Worm (Caenorhabditis elegans) whole organism, L4 larva: Measurements from ENCODE around the gene C54E10.7.

Experiments
- F26F4.8 ChIP-seq: fragments of 200-800 bp; sonication (Bioruptor generic); conservative IDR thresholded peaks from 2 replicates; pipeline ENCODE4 v1.3.6; 2022; ENCODE audit warnings: missing genetic modification characterization, missing compliant biosample characterization
- Y105C5A.15 ChIP-seq: fragments of 200-800 bp; sonication (Bioruptor generic); IDR thresholded peaks from 2 replicates; pipeline ENCODE4 v1.3.6; 2022; ENCODE audit warnings: missing genetic modification characterization, missing compliant biosample characterization
- ZK546.5 ChIP-seq, 2 experiments: sonication (generic microtip); optimal IDR thresholded peaks; 2 replicates each; lab custom pipeline; 2017; ENCODE audit warnings: missing biosample characterization in 2 of 2, missing genetic modification characterization in 2 of 2
- ceh-44 ChIP-seq: fragments of 200-800 bp; sonication (Bioruptor generic); IDR thresholded peaks from 2 replicates; pipeline ENCODE4 v1.3.6; 2022; ENCODE audit warnings: missing genetic modification reagents, missing genetic modification characterization, missing compliant biosample characterization
- lin-39 ChIP-seq: fragments of 150-350 bp; optimal IDR thresholded peaks from 2 replicates; lab custom pipeline; 2014; ENCODE audit warnings: missing biosample characterization, missing genetic modification reagents, missing genetic modification characterization
- mdt-29 ChIP-seq: fragments of 200-800 bp; sonication (Bioruptor generic); IDR thresholded peaks from 2 replicates; pipeline ENCODE4 v1.3.6; 2022; ENCODE audit warnings: missing genetic modification reagents, missing genetic modification characterization, missing compliant biosample characterization
- mxl-3 ChIP-seq: fragments of 200-800 bp; sonication (Bioruptor generic); optimal IDR thresholded peaks from 2 replicates; lab custom pipeline; 2018; ENCODE audit warnings: mild to moderate bottlenecking, missing genetic modification characterization, missing compliant biosample characterization
- pqm-1 ChIP-seq: sonication (generic microtip); optimal IDR thresholded peaks from 2 replicates; lab custom pipeline; 2017; ENCODE audit warnings: missing biosample characterization, missing genetic modification characterization
- rbr-2 ChIP-seq: sonication (generic microtip); optimal IDR thresholded peaks from 2 replicates; lab custom pipeline; 2016; ENCODE audit warnings: missing genotype, missing genetic modification characterization, missing compliant biosample characterization
- snpc-4 ChIP-seq: fragments of 150-350 bp; optimal IDR thresholded peaks from 2 replicates; lab custom pipeline; 2014; ENCODE audit warnings: missing biosample characterization, missing genetic modification characterization

DNA sequence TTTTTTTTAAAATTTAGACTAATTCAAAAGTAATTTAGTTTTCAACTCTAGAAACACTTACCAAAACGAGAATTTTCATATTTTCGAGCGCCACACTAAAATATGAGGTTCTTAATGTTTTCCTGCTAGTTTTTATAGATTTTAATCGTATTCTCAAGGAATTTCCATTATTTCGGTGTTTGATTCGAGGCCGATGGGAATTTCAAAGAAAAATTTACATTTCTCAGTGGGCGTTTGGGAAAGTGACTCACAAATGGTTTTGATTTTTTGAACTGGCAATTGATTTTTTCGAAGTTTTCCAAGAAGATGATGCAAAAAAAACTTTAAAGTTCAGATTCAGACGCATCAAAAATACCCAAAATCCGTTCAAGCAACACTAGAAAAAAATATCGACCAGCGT, 9.4 kb upstream of the C54E10.7 start, which contains the start of gene C54E10.11:
- no peak for TF ChIP-seq F26F4.8
- no peak for TF ChIP-seq snpc-4 (tag; lab: Kevin White, UChicago)
- TF ChIP-seq mdt-29: no peak
- no peak for TF ChIP-seq lin-39 (tag; lab: Kevin White, UChicago)
- TF ChIP-seq rbr-2 (tag; lab: Kevin White, UChicago): no peak
- TF ChIP-seq ceh-44: no peak
- no peak for TF ChIP-seq ZK546.5 (tag; optimal IDR thresholded peaks at IDR 0.05; lab: Kevin White, UChicago)
- TF ChIP-seq mxl-3: no peak
- TF ChIP-seq pqm-1 (tag; lab: Kevin White, UChicago): no peak
- TF ChIP-seq Y105C5A.15 (GFP tag; lab: Robert Waterston, UW): no peak
